In the genomic region with DNA sequence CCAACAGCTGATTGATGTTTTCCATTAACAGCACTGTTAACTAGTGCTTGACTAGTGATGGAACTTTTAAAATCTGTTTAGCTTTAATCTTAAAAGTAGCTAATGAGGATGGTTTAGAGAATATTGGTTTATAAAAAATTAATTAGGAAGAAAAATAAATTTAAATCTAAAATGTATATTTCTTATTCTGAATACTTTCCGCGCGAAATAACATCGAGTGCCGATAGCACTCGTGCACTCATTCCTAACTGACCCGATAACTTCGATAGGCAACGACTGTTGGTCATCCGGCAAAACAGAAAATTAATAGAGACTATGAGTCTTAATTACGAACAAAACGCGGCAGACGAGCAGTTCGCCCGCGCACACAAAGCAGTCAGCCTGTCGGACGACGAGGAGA, we compare ENCODE assay signal across 4 fruit fly cellular contexts.
TF ChIP-seq lines count a peak whose summit lies in the region.

THG (minus strand) TSS at position 22 of the 400 bp plus-strand sequence.
Rnmt (plus strand) TSS at position 237 of the 400 bp plus-strand sequence.

TF ChIP-seq in whole organism, adult, 20 proteins besides CTCF, POLR2A, EP300 and RAD21 (continued from another document):
- TF ChIP-seq cnc (optimal IDR thresholded peaks at IDR 0.05; lab: Kevin White, UChicago) (no peak), CG7045 (GFP tag; optimal IDR thresholded peaks at IDR 0.05; lab: Kevin White, UChicago) (peak; percentile 63), bab1 (GFP tag; optimal IDR thresholded peaks at IDR 0.05; lab: Kevin White, UChicago) (peak; percentile 88)
TF ChIP-seq in whole organism, adult: peak in this region for 17.

TF ChIP-seq in whole organism, embryonic, 481 proteins besides CTCF, POLR2A, EP300 and RAD21 (continued from another document and continues in another):
- TF ChIP-seq CG12104 (GFP tag; optimal IDR thresholded peaks at IDR 0.05; lab: Kevin White, UChicago) (peak; percentile 63), Eip74EF (GFP tag; optimal IDR thresholded peaks at IDR 0.05; lab: Kevin White, UChicago) (peak in 1 of 2 experiments; percentile 1), prd (optimal IDR thresholded peaks at IDR 0.05; lab: Kevin White, UChicago) (no peak), prd (GFP tag; IDR thresholded peaks at IDR 0.05; lab: Robert Waterston, UW) (peak; percentile 93), BtbVII (GFP tag; optimal IDR thresholded peaks at IDR 0.05; lab: Kevin White, UChicago) (peak; percentile 2), Myb (GFP tag; optimal IDR thresholded peaks at IDR 0.05; lab: Kevin White, UChicago) (peak; percentile 16), CG5245 (GFP tag; optimal IDR thresholded peaks at IDR 0.05; lab: Kevin White, UChicago) (peak; percentile 59), Six4 (GFP tag; optimal IDR thresholded peaks at IDR 0.05; lab: Kevin White, UChicago) (peak; percentile 71), lola (GFP tag; optimal IDR thresholded peaks at IDR 0.05; lab: Kevin White, UChicago) (peak in 1 of 3 experiments; percentile 85), ase (GFP tag; IDR thresholded peaks at IDR 0.05; lab: Robert Waterston, UW) (peak; percentile 41; the same call in 1 of the 3 replicates), gsb-n (tag; optimal IDR thresholded peaks at IDR 0.05; lab: Kevin White, UChicago) (peak; percentile 71), pan (optimal IDR thresholded peaks at IDR 0.05; lab: Kevin White, UChicago) (no peak), pan (GFP tag; optimal IDR thresholded peaks at IDR 0.05 in 1 of 2, IDR thresholded peaks at IDR 0.05 in 1 of 2) (peak in 1 of 2 experiments; percentile 83), bab2 (GFP tag; optimal IDR thresholded peaks at IDR 0.05; lab: Kevin White, UChicago) (peak; percentile 68), mld (GFP tag; IDR thresholded peaks at IDR 0.05; lab: Robert Waterston, UW; ENCODE audit: partially characterized antibody) (no peak), Aef1 (GFP tag; IDR thresholded peaks at IDR 0.05; lab: Robert Waterston, UW) (peak; percentile 82), Jarid2 (GFP tag; optimal IDR thresholded peaks at IDR 0.05; lab: Kevin White, UChicago) (peak; percentile 30), CG1603 (tag; optimal IDR thresholded peaks at IDR 0.05; lab: Kevin White, UChicago) (peak; percentile 71), CG13296 (GFP tag; optimal IDR thresholded peaks at IDR 0.05; lab: Kevin White, UChicago) (peak; percentile 68), CG7556 (GFP tag; optimal IDR thresholded peaks at IDR 0.05; lab: Kevin White, UChicago) (peak; percentile 84), CG2116 (GFP tag; optimal IDR thresholded peaks at IDR 0.05; lab: Kevin White, UChicago) (peak; percentile 84), gcm2 (GFP tag; optimal IDR thresholded peaks at IDR 0.05; lab: Kevin White, UChicago) (peak; percentile 38), psq (GFP tag; optimal IDR thresholded peaks at IDR 0.05; lab: Kevin White, UChicago) (peak; percentile 52), CG11504 (tag; optimal IDR thresholded peaks at IDR 0.05; lab: Kevin White, UChicago) (peak; percentile 83), sd (tag; optimal IDR thresholded peaks at IDR 0.05; lab: Kevin White, UChicago) (peak; percentile 50), CG18619 (GFP tag; optimal IDR thresholded peaks at IDR 0.05; lab: Kevin White, UChicago) (peak; percentile 69), zfh1 (GFP tag; IDR thresholded peaks at IDR 0.05; lab: Robert Waterston, UW) (peak; percentile 90), eve (GFP tag; optimal IDR thresholded peaks at IDR 0.05; lab: Kevin White, UChicago) (no peak), stwl (tag; optimal IDR thresholded peaks at IDR 0.05; lab: Kevin White, UChicago) (peak; percentile 72), gsb (GFP tag; IDR thresholded peaks at IDR 0.05; lab: Robert Waterston, UW) (peak; percentile 68), gcm (GFP tag; optimal IDR thresholded peaks at IDR 0.05; lab: Kevin White, UChicago) (peak; percentile 76), Ets97D (GFP tag; optimal IDR thresholded peaks at IDR 0.05; lab: Kevin White, UChicago) (peak; percentile 71), CG8290 (GFP tag; optimal IDR thresholded peaks at IDR 0.05; lab: Kevin White, UChicago) (peak; percentile 77), CG8290 (tag; optimal IDR thresholded peaks at IDR 0.05; lab: Kevin White, UChicago) (peak; percentile 6 to 58), CG33557 (GFP tag; optimal IDR thresholded peaks at IDR 0.05; lab: Kevin White, UChicago) (peak; percentile 81), CG4360 (GFP tag; IDR thresholded peaks at IDR 0.05; lab: Robert Waterston, UW) (no peak), CG10543 (GFP tag; optimal IDR thresholded peaks at IDR 0.05; lab: Kevin White, UChicago) (peak; percentile 76), Med (GFP tag; lab: Kevin White, UChicago) (peak; percentile 95), Ptx1 (GFP tag; IDR thresholded peaks at IDR 0.05; lab: Robert Waterston, UW) (peak; percentile 87), mirr (GFP tag; optimal IDR thresholded peaks at IDR 0.05; lab: Kevin White, UChicago) (peak; percentile 6)

TF ChIP-seq in whole organism, prepupa, 60 proteins besides CTCF, POLR2A, EP300 and RAD21 (continued from another document):
- peak; percentile 74 for TF ChIP-seq acj6 (GFP tag; optimal IDR thresholded peaks at IDR 0.05; lab: Kevin White, UChicago)
- peak; percentile 66 for TF ChIP-seq CG34406 (GFP tag; optimal IDR thresholded peaks at IDR 0.05; lab: Kevin White, UChicago)
- TF ChIP-seq esn (GFP tag; optimal IDR thresholded peaks at IDR 0.05; lab: Kevin White, UChicago), result peak; percentile 85
- peak; percentile 26 for TF ChIP-seq CG7368 (GFP tag; optimal IDR thresholded peaks at IDR 0.05; lab: Kevin White, UChicago)
- peak; percentile 13 for TF ChIP-seq fd59A (GFP tag; optimal IDR thresholded peaks at IDR 0.05; lab: Kevin White, UChicago)
- no peak for TF ChIP-seq CG3919 (GFP tag; optimal IDR thresholded peaks at IDR 0.05; lab: Kevin White, UChicago)
- TF ChIP-seq ss (GFP tag; optimal IDR thresholded peaks at IDR 0.05; lab: Kevin White, UChicago), result no peak
- no peak for TF ChIP-seq CG16779 (tag; optimal IDR thresholded peaks at IDR 0.05; lab: Kevin White, UChicago)
- TF ChIP-seq CG6276 (GFP tag; optimal IDR thresholded peaks at IDR 0.05; lab: Kevin White, UChicago), result no peak
- TF ChIP-seq CG6808 (GFP tag; optimal IDR thresholded peaks at IDR 0.05; lab: Kevin White, UChicago), result no peak
- TF ChIP-seq CG4318 (GFP tag; optimal IDR thresholded peaks at IDR 0.05; lab: Kevin White, UChicago), result no peak
- TF ChIP-seq CG8319 (GFP tag; optimal IDR thresholded peaks at IDR 0.05; lab: Kevin White, UChicago), result peak; percentile 29
- no peak for TF ChIP-seq dsx (GFP tag; optimal IDR thresholded peaks at IDR 0.05; lab: Kevin White, UChicago; ENCODE audit: poor library complexity, severe bottlenecking)
- TF ChIP-seq svp (GFP tag; lab: Kevin White, UChicago), result no peak
- no peak for TF ChIP-seq CG9139 (GFP tag; optimal IDR thresholded peaks at IDR 0.05; lab: Kevin White, UChicago)
- TF ChIP-seq CG31627 (GFP tag; optimal IDR thresholded peaks at IDR 0.05; lab: Kevin White, UChicago), result peak; percentile 72
- TF ChIP-seq fd85E (GFP tag; optimal IDR thresholded peaks at IDR 0.05; lab: Kevin White, UChicago), result no peak
- TF ChIP-seq lz (GFP tag; optimal IDR thresholded peaks at IDR 0.05; lab: Kevin White, UChicago), result peak; percentile 72
- TF ChIP-seq CG3032 (tag; optimal IDR thresholded peaks at IDR 0.05; lab: Kevin White, UChicago), result peak; percentile 70
- peak; percentile 58 for TF ChIP-seq CG11294 (GFP tag; IDR thresholded peaks at IDR 0.05; lab: Robert Waterston, UW)
- peak; percentile 61 for TF ChIP-seq net (GFP tag; optimal IDR thresholded peaks at IDR 0.05; lab: Kevin White, UChicago)
- TF ChIP-seq CG6854 (GFP tag; optimal IDR thresholded peaks at IDR 0.05; lab: Kevin White, UChicago), result no peak
- no peak for TF ChIP-seq fkh (GFP tag; optimal IDR thresholded peaks at IDR 0.05; lab: Kevin White, UChicago)
- TF ChIP-seq Met (GFP tag; optimal IDR thresholded peaks at IDR 0.05; lab: Kevin White, UChicago), result no peak
- TF ChIP-seq CG10669 (GFP tag; optimal IDR thresholded peaks at IDR 0.05; lab: Kevin White, UChicago), result no peak
- TF ChIP-seq Lpt (GFP tag; optimal IDR thresholded peaks at IDR 0.05; lab: Kevin White, UChicago), result no peak
- peak; percentile 88 for TF ChIP-seq Eip78C (GFP tag; lab: Kevin White, UChicago)
- peak; percentile 60 for TF ChIP-seq Ets21C (GFP tag; optimal IDR thresholded peaks at IDR 0.05; lab: Kevin White, UChicago)
- peak; percentile 14 to 63 for TF ChIP-seq salr (GFP tag; optimal IDR thresholded peaks at IDR 0.05; lab: Kevin White, UChicago)
- peak; percentile 84 for TF ChIP-seq CG10631 (GFP tag; optimal IDR thresholded peaks at IDR 0.05; lab: Kevin White, UChicago)
- TF ChIP-seq CG32006 (GFP tag; optimal IDR thresholded peaks at IDR 0.05; lab: Kevin White, UChicago), result no peak
- TF ChIP-seq cyc (GFP tag; optimal IDR thresholded peaks at IDR 0.05; lab: Kevin White, UChicago), result peak; percentile 71
- TF ChIP-seq CG6163 (GFP tag; IDR thresholded peaks at IDR 0.05; lab: Robert Waterston, UW), result peak; percentile 73
- TF ChIP-seq spab (GFP tag; optimal IDR thresholded peaks at IDR 0.05; lab: Kevin White, UChicago), result no peak
- TF ChIP-seq Ets96B (tag; optimal IDR thresholded peaks at IDR 0.05; lab: Kevin White, UChicago), result peak; percentile 63
- TF ChIP-seq Smox (GFP tag; optimal IDR thresholded peaks at IDR 0.05; lab: Kevin White, UChicago), result peak; percentile 79
- no peak for TF ChIP-seq Eip93F (GFP tag; optimal IDR thresholded peaks at IDR 0.05; lab: Kevin White, UChicago)
- TF ChIP-seq Sox15 (GFP tag; optimal IDR thresholded peaks at IDR 0.05; lab: Kevin White, UChicago), result peak; percentile 52
- no peak for TF ChIP-seq vri (GFP tag; optimal IDR thresholded peaks at IDR 0.05; lab: Kevin White, UChicago)
- TF ChIP-seq CG15336 (GFP tag; IDR thresholded peaks at IDR 0.05; lab: Robert Waterston, UW), result peak; percentile 66
- TF ChIP-seq achi (GFP tag; optimal IDR thresholded peaks at IDR 0.05; lab: Kevin White, UChicago), result peak; percentile 78
- TF ChIP-seq CG6792 (GFP tag; optimal IDR thresholded peaks at IDR 0.05; lab: Kevin White, UChicago), result peak; percentile 69
- TF ChIP-seq Sox14 (GFP tag; optimal IDR thresholded peaks at IDR 0.05; lab: Kevin White, UChicago), result peak; percentile 72

TF ChIP-seq in whole organism, wandering third instar larva, 38 proteins besides CTCF, POLR2A, EP300 and RAD21 (continued from another document):
- TF ChIP-seq HLH106 (tag; optimal IDR thresholded peaks at IDR 0.05; lab: Kevin White, UChicago) (peak; percentile 83), lola (GFP tag; optimal IDR thresholded peaks at IDR 0.05; lab: Kevin White, UChicago) (no peak), Rel (GFP tag; optimal IDR thresholded peaks at IDR 0.05; lab: Kevin White, UChicago) (no peak), Rel (tag; optimal IDR thresholded peaks at IDR 0.05; lab: Kevin White, UChicago) (peak; percentile 22), N (GFP tag; optimal IDR thresholded peaks at IDR 0.05; lab: Kevin White, UChicago) (no peak), Jra (GFP tag; optimal IDR thresholded peaks at IDR 0.05; lab: Kevin White, UChicago) (peak; percentile 57), sage (GFP tag; optimal IDR thresholded peaks at IDR 0.05; lab: Kevin White, UChicago) (peak; percentile 49), br (GFP tag; optimal IDR thresholded peaks at IDR 0.05; lab: Kevin White, UChicago) (peak; percentile 65), CrebA (GFP tag; optimal IDR thresholded peaks at IDR 0.05; lab: Kevin White, UChicago; ENCODE audit: borderline replicate concordance) (no peak), fru (GFP tag; optimal IDR thresholded peaks at IDR 0.05; lab: Kevin White, UChicago) (peak; percentile 77), Hr78 (GFP tag; optimal IDR thresholded peaks at IDR 0.05; lab: Kevin White, UChicago) (no peak), dl (GFP tag; optimal IDR thresholded peaks at IDR 0.05; lab: Kevin White, UChicago; ENCODE audit: insufficient read depth in 1 of 2, partially characterized antibody in 2 of 2) (no peak), ey (GFP tag; optimal IDR thresholded peaks at IDR 0.05; lab: Kevin White, UChicago) (peak; percentile 74), GATAd (GFP tag; optimal IDR thresholded peaks at IDR 0.05; lab: Kevin White, UChicago) (peak; percentile 56)
